Worm (Caenorhabditis elegans) whole organism, late embryonic: ENCODE data around the gene F43C11.10.

ENCODE experiments used
- ama-1 ChIP-seq: fragments of 150-350 bp; optimal IDR thresholded peaks from 2 replicates; lab custom pipeline; 2014
- ceh-2 ChIP-seq: sonication (generic microtip); optimal IDR thresholded peaks from 2 replicates; lab custom pipeline; 2016; ENCODE audit warnings: missing genotype, missing genetic modification characterization, missing compliant biosample characterization
- ceh-6 ChIP-seq: fragments of 200-800 bp; sonication (Bioruptor generic); optimal IDR thresholded peaks from 2 replicates; lab custom pipeline; 2018; ENCODE audit warnings: mild to moderate bottlenecking, missing genetic modification characterization, missing compliant biosample characterization
- dve-1 ChIP-seq: sonication (generic microtip); optimal IDR thresholded peaks from 2 replicates; lab custom pipeline; 2017; ENCODE audit warnings: antibody characterized with exemption, mild to moderate bottlenecking, missing genetic modification characterization, missing compliant biosample characterization
- ets-4 ChIP-seq: sonication (generic microtip); optimal IDR thresholded peaks from 2 replicates; lab custom pipeline; 2016; ENCODE audit warnings: missing genetic modification characterization, missing compliant biosample characterization
- nfya-1 ChIP-seq: sonication (generic microtip); optimal IDR thresholded peaks from 2 replicates; lab custom pipeline; 2017; ENCODE audit warnings: missing genetic modification characterization, mild to moderate bottlenecking, missing compliant biosample characterization, antibody characterized with exemption, moderate library complexity
- pat-9 ChIP-seq: fragments of 200-800 bp; sonication (Bioruptor generic); optimal IDR thresholded peaks from 2 replicates; lab custom pipeline; 2018; ENCODE audit warnings: mild to moderate bottlenecking, missing genetic modification characterization, moderate library complexity, missing compliant biosample characterization
- pqm-1 ChIP-seq: sonication (generic microtip); optimal IDR thresholded peaks from 2 replicates; lab custom pipeline; 2016; ENCODE audit warnings: missing genetic modification characterization, missing compliant biosample characterization
- rnt-1 ChIP-seq: sonication (generic microtip); optimal IDR thresholded peaks from 2 replicates; lab custom pipeline; 2016; ENCODE audit warnings: missing genetic modification characterization, missing compliant biosample characterization
- tbx-7 ChIP-seq: sonication (generic microtip); optimal IDR thresholded peaks from 2 replicates; lab custom pipeline; 2016; ENCODE audit warnings: missing genotype, missing genetic modification characterization, missing compliant biosample characterization
- ttx-3 ChIP-seq: sonication (generic microtip); optimal IDR thresholded peaks from 2 replicates; lab custom pipeline; 2016; ENCODE audit warnings: missing genetic modification reagents, missing genetic modification characterization, missing compliant biosample characterization
- unc-86 ChIP-seq: sonication (generic microtip); optimal IDR thresholded peaks from 2 replicates; lab custom pipeline; 2016; ENCODE audit warnings: missing genetic modification characterization, missing compliant biosample characterization

- TF ChIP-seq ttx-3 (no peak), pat-9 (no peak), dve-1 (tag; lab: Kevin White, UChicago) (no peak), nfya-1 (tag; lab: Kevin White, UChicago) (no peak), pqm-1 (no peak), rnt-1 (tag; lab: Kevin White, UChicago) (no peak), ama-1 (lab: Kevin White, UChicago) (no peak), ceh-6 (no peak), tbx-7 (tag; lab: Kevin White, UChicago) (no peak), ceh-2 (no peak), unc-86 (tag; lab: Kevin White, UChicago) (no peak), ets-4 (tag; lab: Kevin White, UChicago) (no peak)
These were observed 566 bp upstream of the F43C11.10 start, which contains the start of gene F43C11.3 for ce11 chrII:2353012-2353411.
